Worm (Caenorhabditis elegans) whole organism, young adult: ENCODE data around the gene evl-18.

Experiments used
- B0336.3 ChIP-seq: fragments of 200-800 bp; sonication (Bioruptor generic); IDR thresholded peaks from 2 replicates; pipeline ENCODE4 v1.3.6; 2022; ENCODE audit warnings: missing genetic modification characterization, missing compliant biosample characterization
- C06A6.2 ChIP-seq: fragments of 200-800 bp; sonication (Bioruptor generic); conservative IDR thresholded peaks from 2 replicates; pipeline ENCODE4 v1.3.6; 2022; ENCODE audit warnings: missing genetic modification characterization, missing compliant biosample characterization
- D2030.7 ChIP-seq: fragments of 200-800 bp; sonication (Bioruptor generic); IDR thresholded peaks from 2 replicates; pipeline ENCODE4 v1.3.6; 2022; ENCODE audit warnings: missing genetic modification reagents, missing genetic modification characterization, missing compliant biosample characterization
- F33H1.4 ChIP-seq: fragments of 200-800 bp; sonication (Bioruptor generic); IDR thresholded peaks from 2 replicates; pipeline ENCODE4 v1.3.6; 2022; ENCODE audit warnings: missing genetic modification reagents, missing genetic modification characterization, missing compliant biosample characterization
- F39B2.1 ChIP-seq: fragments of 200-800 bp; sonication (Bioruptor generic); IDR thresholded peaks from 2 replicates; pipeline ENCODE4 v1.3.6; 2022; ENCODE audit warnings: missing genetic modification reagents, missing genetic modification characterization, missing compliant biosample characterization
- F57A8.1 ChIP-seq: fragments of 200-800 bp; sonication (Bioruptor generic); optimal IDR thresholded peaks from 2 replicates; lab custom pipeline; 2018; ENCODE audit warnings: mild to moderate bottlenecking, missing genetic modification characterization, moderate library complexity, missing compliant biosample characterization
- F57C9.4 ChIP-seq: sonication (generic microtip); optimal IDR thresholded peaks from 2 replicates; lab custom pipeline; 2017; ENCODE audit warnings: mild to moderate bottlenecking, missing genetic modification characterization, missing compliant biosample characterization
- T26A5.8 ChIP-seq: sonication (generic microtip); optimal IDR thresholded peaks from 2 replicates; lab custom pipeline; 2016; ENCODE audit warnings: missing genetic modification characterization, missing compliant biosample characterization
- Y79H2A.3 ChIP-seq: fragments of 200-800 bp; sonication (Bioruptor generic); conservative IDR thresholded peaks from 2 replicates; pipeline ENCODE4 v1.3.6; 2022; ENCODE audit warnings: missing genetic modification reagents, missing genetic modification characterization, missing compliant biosample characterization
- ama-1 ChIP-seq, 3 experiments: fragments of 150-350 bp in 1 of 3; sonication (generic microtip) in 2 of 3; optimal IDR thresholded peaks; 2 replicates each; lab custom pipeline; 2014 to 2018; ENCODE audit warnings: missing biosample characterization in 2 of 3, missing genetic modification characterization in 2 of 3, missing genetic modification reagents in 2 of 3
- attf-5 ChIP-seq: fragments of 200-800 bp; sonication (Bioruptor generic); optimal IDR thresholded peaks from 2 replicates; lab custom pipeline; 2018; ENCODE audit warnings: mild to moderate bottlenecking, missing genetic modification characterization, missing compliant biosample characterization
- attf-6 ChIP-seq: fragments of 200-800 bp; sonication (Bioruptor generic); IDR thresholded peaks from 2 replicates; pipeline ENCODE4 v1.3.6; 2022; ENCODE audit warnings: missing genetic modification reagents, missing genetic modification characterization, missing compliant biosample characterization
- bed-1 ChIP-seq: fragments of 200-800 bp; sonication (Bioruptor generic); IDR thresholded peaks from 2 replicates; pipeline ENCODE4 v1.3.6; 2022; ENCODE audit warnings: missing genetic modification reagents, missing genetic modification characterization, missing compliant biosample characterization
- ceh-40 ChIP-seq: fragments of 200-800 bp; sonication (Bioruptor generic); IDR thresholded peaks from 2 replicates; pipeline ENCODE4 v1.3.6; 2022; ENCODE audit warnings: missing genetic modification characterization, missing compliant biosample characterization
- chd-7 ChIP-seq: sonication (generic microtip); optimal IDR thresholded peaks from 2 replicates; lab custom pipeline; 2016; ENCODE audit warnings: mild to moderate bottlenecking, missing genetic modification characterization, moderate library complexity, missing compliant biosample characterization
- dox-1 ChIP-seq: fragments of 200-800 bp; sonication (Bioruptor generic); IDR thresholded peaks from 2 replicates; pipeline ENCODE4 v1.3.6; 2022; ENCODE audit warnings: missing genetic modification reagents, missing genetic modification characterization, missing compliant biosample characterization
- ekl-4 ChIP-seq: fragments of 200-800 bp; sonication (Bioruptor generic); IDR thresholded peaks from 2 replicates; pipeline ENCODE4 v1.3.6; 2022; ENCODE audit warnings: missing genetic modification reagents, missing genetic modification characterization, missing compliant biosample characterization
- fkh-3 ChIP-seq: sonication (generic microtip); optimal IDR thresholded peaks from 2 replicates; lab custom pipeline; 2016; ENCODE audit warnings: mild to moderate bottlenecking, missing genetic modification characterization, missing compliant biosample characterization
- hmg-1.2 ChIP-seq: fragments of 200-800 bp; sonication (Bioruptor generic); IDR thresholded peaks from 2 replicates; pipeline ENCODE4 v1.3.6; 2022; ENCODE audit warnings: missing genetic modification reagents, missing genetic modification characterization, missing compliant biosample characterization
- hrde-1 ChIP-seq: sonication (generic microtip); optimal IDR thresholded peaks from 2 replicates; lab custom pipeline; 2016; ENCODE audit warnings: missing genetic modification characterization, mild to moderate bottlenecking, missing compliant biosample characterization, moderate library complexity, missing genotype, missing genetic modification reagents, borderline replicate concordance
- let-607 ChIP-seq, 2 experiments: fragments of 200-800 bp in 1 of 2; sonication (Bioruptor generic) in 1 of 2; sonication (generic microtip) in 1 of 2; optimal IDR thresholded peaks; 2 replicates each; lab custom pipeline; 2016 to 2018; ENCODE audit warnings: mild to moderate bottlenecking in 2 of 2, missing compliant biosample characterization in 2 of 2, missing genetic modification characterization in 2 of 2, moderate library complexity in 2 of 2, missing genotype in 1 of 2
- lin-26 ChIP-seq: fragments of 200-800 bp; sonication (Bioruptor generic); IDR thresholded peaks from 2 replicates; pipeline ENCODE4 v1.3.6; 2022; ENCODE audit warnings: missing genetic modification reagents, missing genetic modification characterization, missing compliant biosample characterization
- lsy-27 ChIP-seq: sonication (generic microtip); optimal IDR thresholded peaks from 2 replicates; lab custom pipeline; 2017; ENCODE audit warnings: missing genetic modification characterization, mild to moderate bottlenecking, missing compliant biosample characterization, antibody characterized with exemption, missing genotype, borderline replicate concordance; ENCODE audit not compliant: insufficient read depth
- madf-6 ChIP-seq: fragments of 200-800 bp; sonication (Bioruptor generic); IDR thresholded peaks from 2 replicates; pipeline ENCODE4 v1.3.6; 2022; ENCODE audit warnings: missing genetic modification reagents, missing genetic modification characterization, missing compliant biosample characterization
- nfya-1 ChIP-seq: sonication (generic microtip); optimal IDR thresholded peaks from 2 replicates; lab custom pipeline; 2017; ENCODE audit warnings: antibody characterized with exemption, missing compliant biosample characterization, missing genetic modification characterization, borderline replicate concordance; ENCODE audit not compliant: insufficient read depth
- pbrm-1 ChIP-seq: fragments of 200-800 bp; sonication (Bioruptor generic); IDR thresholded peaks from 2 replicates; pipeline ENCODE4 v1.3.6; 2022; ENCODE audit warnings: missing genetic modification reagents, missing genetic modification characterization, missing compliant biosample characterization
- sdz-38 ChIP-seq: sonication (generic microtip); optimal IDR thresholded peaks from 2 replicates; lab custom pipeline; 2016; ENCODE audit warnings: missing genotype, missing genetic modification characterization, missing compliant biosample characterization
- snpc-3.4 ChIP-seq: sonication (generic microtip); optimal IDR thresholded peaks from 2 replicates; lab custom pipeline; 2017; ENCODE audit warnings: missing genetic modification characterization, mild to moderate bottlenecking, missing compliant biosample characterization, antibody characterized with exemption, moderate library complexity, missing genotype, missing genetic modification reagents
- somi-1 ChIP-seq: fragments of 200-800 bp; sonication (Bioruptor generic); optimal IDR thresholded peaks from 2 replicates; lab custom pipeline; 2018; ENCODE audit warnings: mild to moderate bottlenecking, missing genetic modification characterization, missing compliant biosample characterization
- tbx-9 ChIP-seq: sonication (generic microtip); optimal IDR thresholded peaks from 2 replicates; lab custom pipeline; 2016; ENCODE audit warnings: borderline replicate concordance, missing genetic modification characterization, inconsistent platforms, missing compliant biosample characterization
- zfh-2 ChIP-seq: fragments of 200-800 bp; sonication (Bioruptor generic); conservative IDR thresholded peaks from 2 replicates; pipeline ENCODE4 v1.3.6; 2022; ENCODE audit warnings: missing genetic modification reagents, missing genetic modification characterization, missing compliant biosample characterization
- ztf-6 ChIP-seq: fragments of 200-800 bp; sonication (Bioruptor generic); IDR thresholded peaks from 2 replicates; pipeline ENCODE4 v1.3.6; 2022; ENCODE audit warnings: missing genetic modification reagents, missing genetic modification characterization, missing compliant biosample characterization

Gene evl-18

DNA sequence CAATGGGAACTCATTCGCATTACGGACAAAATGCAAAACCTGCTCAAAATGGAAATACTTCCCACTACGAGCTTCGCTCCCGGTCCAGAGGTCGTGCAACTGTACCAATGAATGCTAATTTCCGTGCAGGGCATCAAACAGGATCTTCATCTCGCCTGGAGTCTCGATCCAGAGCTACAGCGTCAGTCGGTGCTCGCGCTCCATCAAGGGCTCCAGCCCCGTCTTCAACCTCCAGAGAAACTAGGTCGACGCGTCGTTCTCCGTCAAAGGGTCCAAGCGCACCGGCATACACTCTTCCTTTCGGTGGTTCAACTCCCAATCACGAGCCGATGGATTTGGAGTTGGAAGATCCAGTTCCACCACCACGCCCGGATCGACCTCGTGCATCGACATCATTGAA is 2.9 kb upstream of the evl-18 start:
- TF ChIP-seq zfh-2 (GFP tag; lab: Robert Waterston, UW), result peak; percentile 82
- TF ChIP-seq attf-6 (GFP tag; lab: Robert Waterston, UW), result no peak

DNA sequence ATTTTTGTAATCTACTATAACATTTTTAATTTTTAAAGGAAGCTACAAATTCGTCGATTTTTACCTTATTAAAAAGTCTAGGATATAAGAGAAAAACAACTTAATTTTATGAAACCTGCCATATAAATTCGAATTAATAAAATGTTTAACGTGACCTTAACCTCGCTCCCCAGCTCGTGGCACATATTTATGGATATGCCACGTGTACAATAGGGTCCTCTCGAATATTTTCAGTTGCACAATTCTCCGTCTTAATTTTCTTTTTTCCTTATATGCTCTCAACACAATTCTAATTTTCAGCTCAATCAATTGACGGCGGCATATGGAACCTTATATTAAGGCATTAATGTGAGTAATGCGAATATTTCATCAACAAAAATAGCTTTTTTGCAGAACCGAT is 1.5 kb upstream of the evl-18 start, which contains the start of gene F34D10.4:
Gene F34D10.4, plus strand, starts transcription at position 301 of the 400 bp plus-strand sequence.
- TF ChIP-seq fkh-3 (tag; lab: Kevin White, UChicago) (no peak), nfya-1 (tag; lab: Kevin White, UChicago) (no peak)

ce11 chrIII:3735509-3736255 is 843 bp upstream of the evl-18 start:
- no peak for TF ChIP-seq lsy-27 (tag; lab: Kevin White, UChicago)
- no peak for TF ChIP-seq tbx-9
- TF ChIP-seq snpc-3.4, result peak; percentile 10
- 0 out of 2 replicates have a peak, but pooled peaks have one; percentile 20 for TF ChIP-seq D2030.7 (GFP tag; lab: Robert Waterston, UW)
- no peak for TF ChIP-seq T26A5.8 (tag; lab: Kevin White, UChicago)
- TF ChIP-seq dox-1 (GFP tag; lab: Robert Waterston, UW), result no peak
- TF ChIP-seq F33H1.4, result peak; percentile 70
- TF ChIP-seq somi-1 (GFP tag; lab: Kevin White, UChicago), result peak; percentile 12
- peak; percentile 46; the same call in 1 of the 2 replicates for TF ChIP-seq zfh-2 (GFP tag; lab: Robert Waterston, UW)
- peak; percentile 32 for TF ChIP-seq ama-1 (optimal IDR thresholded peaks at IDR 0.05; lab: Kevin White, UChicago)
- TF ChIP-seq ama-1 (GFP tag; optimal IDR thresholded peaks at IDR 0.05; lab: Kevin White, UChicago), result no peak

DNA sequence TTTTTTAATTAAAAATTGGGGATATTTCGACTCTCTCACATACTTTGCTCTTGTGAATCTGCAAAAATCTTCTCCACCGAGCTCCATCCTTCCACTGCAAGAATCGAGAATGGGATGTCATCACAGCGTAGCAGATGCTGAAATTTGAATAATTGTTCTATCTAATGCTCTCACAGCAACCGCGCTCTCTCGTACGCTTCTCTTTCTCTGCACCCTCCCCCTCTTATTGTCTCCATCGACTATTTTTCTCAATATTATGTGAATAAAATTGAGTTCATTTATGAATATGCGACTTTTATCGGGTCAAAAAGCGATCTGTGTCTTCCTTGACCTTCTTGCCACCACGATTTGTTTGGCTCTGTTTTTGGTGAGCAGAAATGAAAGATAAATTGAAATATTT is 832 bp downstream of the evl-18 start, which contains the start of gene F34D10.3:
Gene F34D10.3, plus strand, starts transcription at position 249 of the 400 bp plus-strand sequence.
- TF ChIP-seq madf-6 (GFP tag; lab: Robert Waterston, UW) (0 out of 2 replicates have a peak, but pooled peaks have one; percentile 12), F39B2.1 (GFP tag; lab: Robert Waterston, UW) (no peak), attf-5 (GFP tag; lab: Kevin White, UChicago) (peak; percentile 7), tbx-9 (no peak), hmg-1.2 (GFP tag; lab: Robert Waterston, UW) (peak; percentile 61; the same call in 1 of the 2 replicates)

ce11 chrIII:3730475-3730874 is 4.4 kb downstream of the evl-18 start, which contains the start of gene F34D10.8:
TSS of gene F34D10.8 (plus strand) at chrIII:3730775.
- TF ChIP-seq chd-7 (tag; lab: Kevin White, UChicago), result no peak
- TF ChIP-seq pbrm-1 (GFP tag; lab: Robert Waterston, UW), result no peak
- TF ChIP-seq C06A6.2, result no peak
- no peak for TF ChIP-seq ztf-6 (GFP tag; lab: Robert Waterston, UW)
- no peak for TF ChIP-seq let-607 (tag; optimal IDR thresholded peaks at IDR 0.05; lab: Kevin White, UChicago)
- TF ChIP-seq B0336.3 (GFP tag; lab: Robert Waterston, UW), result no peak
- TF ChIP-seq F57A8.1 (GFP tag; lab: Kevin White, UChicago), result no peak
- TF ChIP-seq lsy-27 (tag; lab: Kevin White, UChicago), result no peak
- no peak for TF ChIP-seq ceh-40 (GFP tag; lab: Robert Waterston, UW)
- TF ChIP-seq bed-1 (GFP tag; lab: Robert Waterston, UW), result no peak
- no peak for TF ChIP-seq F57C9.4
- no peak for TF ChIP-seq T26A5.8 (tag; lab: Kevin White, UChicago)
- no peak for TF ChIP-seq dox-1 (GFP tag; lab: Robert Waterston, UW)
- TF ChIP-seq sdz-38 (tag; lab: Kevin White, UChicago), result no peak
- TF ChIP-seq lin-26 (GFP tag; lab: Robert Waterston, UW), result no peak
- TF ChIP-seq nfya-1 (tag; lab: Kevin White, UChicago), result no peak
- no peak for TF ChIP-seq ama-1 (optimal IDR thresholded peaks at IDR 0.05; lab: Kevin White, UChicago)
- no peak for TF ChIP-seq ama-1 (GFP tag; optimal IDR thresholded peaks at IDR 0.05; lab: Kevin White, UChicago)
- TF ChIP-seq Y79H2A.3 (GFP tag; lab: Robert Waterston, UW), result no peak
- TF ChIP-seq hrde-1, result no peak
- TF ChIP-seq ekl-4, result no peak
- TF ChIP-seq, all 124 proteins: peak for 0
